Fruit fly (Drosophila melanogaster) S2 (cell line): Measurements from ENCODE around the gene Nup358.

ENCODE experiments used
- CG8478 ChIP-seq: fragments of >200 bp; optimal IDR thresholded peaks from 2 replicates; lab custom pipeline; 2018
- CTCF ChIP-seq, 2 experiments: fragments of >200 bp; optimal IDR thresholded peaks; 2 replicates each; lab custom pipeline; 2018

dm6 chr3R:25215123-25215522, 34.0 kb upstream of the Nup358 start, which contains the start of gene Saysd1:
- no peak for TF ChIP-seq CTCF (optimal IDR thresholded peaks at IDR 0.05; lab: Kevin White, UChicago)
- TF ChIP-seq CG8478 (lab: Kevin White, UChicago): no peak
